Fruit fly (Drosophila melanogaster): ENCODE data around the gene CG42780.
A peak's percentile ranks its signal among the peaks of the same experiment; 100 is the strongest.

Gene CG42780

DNA sequence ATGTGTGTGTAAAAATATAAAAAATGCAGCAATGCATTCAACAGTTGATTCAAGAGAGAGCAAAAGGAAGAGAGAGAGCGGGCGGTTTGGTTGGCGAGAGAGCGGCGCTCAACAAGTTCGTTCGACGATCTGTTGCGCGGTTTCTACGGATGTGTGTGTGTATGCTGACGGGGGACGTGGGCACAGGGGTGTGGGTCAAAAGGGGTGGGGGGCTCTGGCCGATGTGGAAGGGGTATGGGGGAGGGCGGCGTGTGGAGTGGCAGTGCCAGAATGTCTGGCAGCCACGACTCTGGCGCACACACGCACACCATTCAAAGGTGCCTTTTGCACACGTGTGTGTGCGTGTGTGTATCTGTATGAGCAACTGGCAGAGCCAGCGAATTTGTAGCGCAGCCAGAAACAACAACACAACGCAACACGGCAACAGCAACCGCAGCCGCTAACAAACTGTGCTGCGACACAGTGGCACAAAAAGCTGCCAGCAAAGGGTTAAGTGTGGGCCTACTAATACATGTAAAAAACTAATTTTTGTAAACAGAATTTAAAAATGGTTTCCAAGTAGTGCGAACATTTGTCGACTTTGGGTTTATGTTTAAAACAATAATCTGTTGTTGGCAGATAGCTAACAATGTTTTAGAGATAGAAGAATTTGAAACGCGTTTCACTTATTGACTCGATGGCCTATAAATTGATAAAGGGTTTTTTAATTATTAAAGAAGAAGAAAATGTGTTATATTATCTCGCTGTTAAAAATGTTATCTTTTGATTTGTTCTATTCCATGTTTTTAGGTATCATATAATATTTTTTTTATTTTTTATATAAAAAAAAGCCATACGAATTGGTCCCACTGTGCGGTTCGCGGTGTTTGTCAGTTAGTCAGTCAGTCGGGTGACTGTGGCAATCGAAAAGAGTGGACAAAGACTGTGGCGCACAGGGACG is 25.2 kb downstream of the CG42780 start (continued):
- TF ChIP-seq D19A (tag; optimal IDR thresholded peaks at IDR 0.05), result peak; percentile 93
- TF ChIP-seq CoRest (tag; optimal IDR thresholded peaks at IDR 0.05), result peak; percentile 98
- peak; percentile 56 for TF ChIP-seq HLHmδ (GFP tag; optimal IDR thresholded peaks at IDR 0.05)
- peak; percentile 6; the same call in 1 of the 2 replicates for TF ChIP-seq onecut (GFP tag; IDR thresholded peaks at IDR 0.05)
- TF ChIP-seq CG8388 (GFP tag; optimal IDR thresholded peaks at IDR 0.05), result peak; percentile 93
- peak; percentile 63 for TF ChIP-seq CG1647 (GFP tag; optimal IDR thresholded peaks at IDR 0.05)
- TF ChIP-seq CG4730 (GFP tag; IDR thresholded peaks at IDR 0.05), result no peak; the same call in none of the 2 replicates
- no peak for TF ChIP-seq ato (GFP tag; IDR thresholded peaks at IDR 0.05; ENCODE audit: partially characterized antibody)
- TF ChIP-seq Mes4 (GFP tag; optimal IDR thresholded peaks at IDR 0.05), result peak; percentile 71
- TF ChIP-seq CG2120 (GFP tag; optimal IDR thresholded peaks at IDR 0.05), result peak; percentile 87
- peak; percentile 45; the same call in 1 of the 2 replicates for TF ChIP-seq Bgb (GFP tag; IDR thresholded peaks at IDR 0.05; ENCODE audit: partially characterized antibody)
- TF ChIP-seq CG6854 (GFP tag; optimal IDR thresholded peaks at IDR 0.05), result peak; percentile 91
- TF ChIP-seq wor (GFP tag; IDR thresholded peaks at IDR 0.05), result peak; percentile 84
- TF ChIP-seq CG12659 (GFP tag; optimal IDR thresholded peaks at IDR 0.05), result peak; percentile 97
- TF ChIP-seq cas (GFP tag; IDR thresholded peaks at IDR 0.05), result no peak; the same call in 1 of the 2 replicates
- peak; percentile 81 for TF ChIP-seq ab (GFP tag; optimal IDR thresholded peaks at IDR 0.05)
- TF ChIP-seq sob (GFP tag; IDR thresholded peaks at IDR 0.05), result peak; percentile 53
- TF ChIP-seq CG10147 (GFP tag; optimal IDR thresholded peaks at IDR 0.05), result peak; percentile 87
- TF ChIP-seq ind (GFP tag; optimal IDR thresholded peaks at IDR 0.05), result peak; percentile 86
- peak; percentile 70 to 84 for TF ChIP-seq dpn (GFP tag; optimal IDR thresholded peaks at IDR 0.05)
- TF ChIP-seq CG7745 (tag; optimal IDR thresholded peaks at IDR 0.05), result no peak
- peak; percentile 8 for TF ChIP-seq p53 (GFP tag; optimal IDR thresholded peaks at IDR 0.05)
- TF ChIP-seq CG2199 (GFP tag; IDR thresholded peaks at IDR 0.05), result no peak
- no peak for TF ChIP-seq tup (GFP tag; optimal IDR thresholded peaks at IDR 0.05)
- peak; percentile 40 for TF ChIP-seq CTCF (GFP tag; optimal IDR thresholded peaks at IDR 0.05)
- TF ChIP-seq Sry-δ (GFP tag; optimal IDR thresholded peaks at IDR 0.05), result peak; percentile 18
- peak; percentile 99 for TF ChIP-seq Kr (GFP tag; optimal IDR thresholded peaks at IDR 0.05)
- peak; percentile 87 for TF ChIP-seq Nf-YC (tag; optimal IDR thresholded peaks at IDR 0.05)
- TF ChIP-seq CG10431 (GFP tag; optimal IDR thresholded peaks at IDR 0.05), result peak; percentile 87
- peak; percentile 80; the same call in 2 of the 3 replicates for TF ChIP-seq jigr1 (GFP tag; IDR thresholded peaks at IDR 0.05)
- TF ChIP-seq stwl (tag; optimal IDR thresholded peaks at IDR 0.05), result peak; percentile 16
- TF ChIP-seq da (GFP tag; optimal IDR thresholded peaks at IDR 0.05), result peak; percentile 12
- peak; percentile 89 for TF ChIP-seq cato (GFP tag; optimal IDR thresholded peaks at IDR 0.05; ENCODE audit: borderline replicate concordance)
- no peak for TF ChIP-seq h (optimal IDR thresholded peaks at IDR 0.05)
- TF ChIP-seq Stat92E (GFP tag; optimal IDR thresholded peaks at IDR 0.05), result no peak
- TF ChIP-seq Atf3 (GFP tag; optimal IDR thresholded peaks at IDR 0.05), result peak; percentile 84
- TF ChIP-seq hbn (GFP tag; IDR thresholded peaks at IDR 0.05; ENCODE audit: partially characterized antibody), result no peak
- TF ChIP-seq MBD-R2 (GFP tag; IDR thresholded peaks at IDR 0.05), result 0 out of 2 replicates have a peak, but pooled peaks have one; percentile 7
- TF ChIP-seq abd-A (tag; optimal IDR thresholded peaks at IDR 0.05), result no peak
- TF ChIP-seq CG34422 (GFP tag; IDR thresholded peaks at IDR 0.05), result peak; percentile 82; the same call in 2 of the 3 replicates
- peak; percentile 53 for TF ChIP-seq CG7928 (GFP tag; optimal IDR thresholded peaks at IDR 0.05)
- TF ChIP-seq vnd (GFP tag; IDR thresholded peaks at IDR 0.05; ENCODE audit: partially characterized antibody), result no peak
- peak; percentile 56; the same call in 2 of the 3 replicates for TF ChIP-seq Optix (GFP tag; IDR thresholded peaks at IDR 0.05)
- peak; percentile 67 for TF ChIP-seq CG5245 (GFP tag; optimal IDR thresholded peaks at IDR 0.05)
- no peak for TF ChIP-seq cad (GFP tag; optimal IDR thresholded peaks at IDR 0.05)
- TF ChIP-seq fru (optimal IDR thresholded peaks at IDR 0.05), result no peak
- TF ChIP-seq CG18764 (GFP tag; optimal IDR thresholded peaks at IDR 0.05), result peak; percentile 78
- peak; percentile 92 for TF ChIP-seq HHEX (GFP tag; optimal IDR thresholded peaks at IDR 0.05)
- TF ChIP-seq Chrac-16 (GFP tag; optimal IDR thresholded peaks at IDR 0.05), result peak; percentile 90
